Worm (Caenorhabditis elegans) whole organism, L4/young adult: ENCODE results near the gene srw-1.
"Not testable (repeated sequence)": the region's sequence is repeated elsewhere in the genome, so short reads cannot be mapped to it uniquely, and the experiment has no call there.

ENCODE experiments used
- W03F9.2 ChIP-seq: fragments of 150-350 bp; optimal IDR thresholded peaks from 2 replicates; lab custom pipeline; 2014; ENCODE audit warnings: missing biosample characterization, missing genetic modification characterization
- dao-5 ChIP-seq: sonication (generic microtip); optimal IDR thresholded peaks from 2 replicates; lab custom pipeline; 2016; ENCODE audit warnings: missing genotype, missing genetic modification characterization, moderate library complexity, missing compliant biosample characterization
- him-1 ChIP-seq: sonication (generic microtip); optimal IDR thresholded peaks from 2 replicates; lab custom pipeline; 2016; ENCODE audit warnings: missing genotype, missing genetic modification reagents, missing genetic modification characterization, missing compliant biosample characterization

srw-1 gene

DNA sequence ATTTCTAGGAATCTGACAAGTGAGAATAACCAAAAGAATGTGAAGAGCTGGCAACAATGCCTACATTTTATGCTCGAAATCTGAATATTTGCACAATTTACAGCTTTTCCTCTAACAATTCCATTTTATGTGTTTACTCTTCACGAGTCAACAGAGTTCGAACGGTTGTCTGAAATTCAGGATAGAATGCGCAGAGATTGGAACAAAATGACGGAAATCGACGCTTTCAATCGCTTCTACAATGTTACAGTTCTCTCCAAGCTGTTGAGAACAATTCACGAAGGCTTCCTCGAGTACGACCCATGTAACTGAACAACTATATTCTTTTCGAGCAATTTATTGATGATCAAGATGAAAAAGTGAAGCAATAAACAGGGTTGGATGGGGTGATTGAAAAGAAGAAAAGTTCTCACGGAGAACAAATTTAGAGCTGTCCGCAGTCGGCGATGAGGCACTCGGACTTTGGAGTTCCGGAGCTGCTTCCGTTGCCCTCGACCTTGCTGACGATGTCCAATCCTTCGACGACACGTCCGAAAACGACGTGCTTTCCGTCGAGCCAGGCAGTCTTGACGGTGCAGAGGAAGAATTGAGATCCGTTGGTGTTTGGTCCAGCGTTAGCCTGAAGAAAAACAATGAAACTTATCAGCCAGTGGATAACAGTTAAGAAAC, 11.7 kb upstream of the srw-1 start, which contains the start of gene Y75B12B.3:
Y75B12B.3 (minus strand) TSS at position 21 of the 669 bp plus-strand sequence.
- TF ChIP-seq dao-5 (tag; lab: Kevin White, UChicago), result no peak
- no peak for TF ChIP-seq W03F9.2 (tag; lab: Kevin White, UChicago)
- no peak for TF ChIP-seq him-1 (tag; lab: Kevin White, UChicago)

DNA sequence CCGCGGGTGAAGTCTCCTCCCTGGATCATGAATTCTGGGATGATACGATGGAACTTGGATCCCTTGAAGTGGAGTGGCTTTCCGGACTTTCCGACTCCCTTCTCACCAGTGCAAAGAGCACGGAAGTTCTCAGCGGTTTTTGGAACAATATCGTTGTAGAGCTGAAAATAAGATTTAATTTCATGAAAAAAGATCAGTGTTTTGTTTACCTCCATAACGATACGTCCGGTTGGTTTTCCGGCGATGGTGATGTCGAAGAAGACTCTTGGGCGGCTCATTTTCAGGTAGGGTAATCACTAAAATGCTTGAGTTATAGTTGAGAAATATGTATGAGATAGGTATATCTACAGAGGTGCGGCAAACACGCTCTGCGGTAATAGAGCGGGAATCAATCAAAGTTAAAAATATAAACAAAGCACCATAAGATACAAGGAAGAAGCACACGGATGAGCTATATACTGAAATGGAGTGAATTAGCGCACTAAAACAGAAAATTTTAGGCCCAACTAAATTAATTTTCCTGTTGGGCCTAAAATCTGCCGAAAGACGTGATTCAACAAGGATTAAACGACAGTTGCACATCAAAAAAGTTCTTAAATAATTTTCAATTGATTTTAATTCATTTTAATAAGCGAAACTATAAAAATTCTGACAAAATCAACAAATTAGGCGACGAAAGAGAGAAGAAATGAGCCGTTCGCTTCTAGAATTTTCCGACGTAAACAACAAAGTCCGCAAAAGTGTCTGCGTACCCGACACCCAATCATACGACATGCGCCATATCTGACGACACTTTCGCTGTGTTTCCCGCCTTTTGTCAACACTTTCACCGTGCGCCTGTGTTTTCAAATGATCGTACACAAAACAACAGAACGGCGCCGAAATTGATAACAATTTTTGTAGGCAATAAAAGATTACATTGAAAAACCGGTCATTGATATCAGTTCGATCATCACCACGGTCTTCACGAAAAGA, 10.7 kb upstream of the srw-1 start, which contains the start of the genes cyn-7 and bath-36:
cyn-7 (minus strand) TSS at position 296 of the 975 bp plus-strand sequence.
bath-36 (plus strand) TSS at position 806 of the 975 bp plus-strand sequence.
- TF ChIP-seq him-1 (tag; lab: Kevin White, UChicago) (no peak), W03F9.2 (tag; lab: Kevin White, UChicago) (peak; percentile 51), dao-5 (tag; lab: Kevin White, UChicago) (no peak)

DNA sequence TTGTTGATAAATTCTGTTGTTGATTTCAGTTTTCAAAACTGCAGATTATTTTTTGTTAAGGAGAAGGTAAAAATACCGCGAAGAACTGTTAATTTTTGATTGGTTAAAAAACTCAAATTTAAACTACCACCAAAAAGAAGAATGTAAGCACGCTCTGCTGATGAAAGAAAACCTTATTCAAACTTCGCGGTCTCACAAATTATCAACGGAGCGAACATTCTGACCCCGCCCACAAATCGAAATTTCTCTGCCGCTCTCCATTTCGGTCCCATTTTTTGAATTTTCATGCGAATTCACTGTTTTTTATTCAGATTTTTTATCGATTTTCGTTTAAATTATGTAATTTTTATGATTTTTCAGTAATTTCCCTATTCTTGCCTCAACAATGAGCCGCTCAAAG, 8.5 kb upstream of the srw-1 start, which contains the start of gene cyn-3:
cyn-3 (plus strand) TSS at position 361 of the 400 bp plus-strand sequence.
- TF ChIP-seq W03F9.2 (tag; lab: Kevin White, UChicago) (peak; percentile 92), dao-5 (tag; lab: Kevin White, UChicago) (no peak)

DNA sequence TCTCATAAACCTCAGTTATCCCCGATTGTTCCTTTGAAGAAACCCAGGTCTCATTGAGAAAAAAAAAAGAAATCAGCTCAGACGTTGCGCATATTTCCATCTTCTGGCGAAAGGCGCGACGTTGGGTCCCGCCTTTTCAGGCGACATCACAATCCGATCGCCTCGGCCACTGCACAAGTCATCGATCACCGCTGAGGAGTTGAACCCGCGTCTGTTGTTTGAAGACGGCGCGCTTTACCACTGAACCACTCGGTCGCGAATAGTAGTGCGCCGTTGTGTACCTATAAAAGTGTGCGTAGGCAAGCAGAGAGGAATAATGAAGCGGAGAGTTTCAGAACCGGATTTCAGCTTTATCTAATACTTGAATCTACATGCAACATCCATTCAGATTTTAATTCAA, 7.2 kb upstream of the srw-1 start, which contains the start of gene Y75B12B.11:
Y75B12B.11 (plus strand) TSS at position 394 of the 400 bp plus-strand sequence.
- TF ChIP-seq him-1 (tag; lab: Kevin White, UChicago) (no peak), dao-5 (tag; lab: Kevin White, UChicago) (peak; percentile 95), W03F9.2 (tag; lab: Kevin White, UChicago) (peak; percentile 43)

DNA sequence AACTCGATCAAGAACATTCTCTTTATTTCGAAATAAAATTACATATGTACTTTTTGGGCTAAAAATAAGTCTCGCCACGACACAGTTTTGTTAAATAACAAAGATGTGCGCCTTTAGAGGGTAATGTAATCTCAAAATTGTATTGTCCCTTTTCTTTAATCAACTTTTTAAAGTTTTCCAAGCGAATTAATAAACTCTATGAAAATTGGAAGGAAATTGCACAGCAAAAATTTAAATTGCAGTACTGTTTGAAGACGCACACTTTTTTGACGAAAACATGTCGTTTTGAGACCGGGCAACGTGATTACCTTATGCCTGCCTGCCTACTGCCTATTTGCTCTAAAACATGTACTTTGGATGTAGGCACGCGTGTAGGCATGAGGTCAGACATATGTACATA, 6.1 kb upstream of the srw-1 start:
- TF ChIP-seq W03F9.2 (tag; lab: Kevin White, UChicago) (no peak), dao-5 (tag; lab: Kevin White, UChicago) (no peak), him-1 (tag; lab: Kevin White, UChicago) (no peak)

DNA sequence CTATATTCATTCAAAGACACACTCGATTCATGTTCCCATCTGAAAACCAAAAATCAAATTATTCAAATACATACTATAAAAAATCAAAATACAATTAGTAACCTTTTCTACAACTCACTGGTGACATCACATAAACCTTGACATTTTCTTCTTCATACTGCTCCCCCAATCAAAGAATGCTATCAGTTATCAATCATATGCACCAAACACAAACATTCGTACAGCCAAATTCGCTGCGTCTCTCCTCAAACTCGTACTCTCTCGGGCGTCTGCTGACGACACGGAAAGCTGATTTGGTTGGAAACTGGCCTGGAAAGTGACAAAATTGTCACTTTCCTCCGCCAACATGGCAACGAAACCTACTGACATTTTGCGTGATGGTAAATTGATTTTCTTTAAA, 5.7 kb upstream of the srw-1 start, which contains the start of gene plc-2:
plc-2 (plus strand) TSS at position 196 of the 400 bp plus-strand sequence.
- no peak for TF ChIP-seq him-1 (tag; lab: Kevin White, UChicago)
- no peak for TF ChIP-seq dao-5 (tag; lab: Kevin White, UChicago)
- no peak for TF ChIP-seq W03F9.2 (tag; lab: Kevin White, UChicago)

DNA sequence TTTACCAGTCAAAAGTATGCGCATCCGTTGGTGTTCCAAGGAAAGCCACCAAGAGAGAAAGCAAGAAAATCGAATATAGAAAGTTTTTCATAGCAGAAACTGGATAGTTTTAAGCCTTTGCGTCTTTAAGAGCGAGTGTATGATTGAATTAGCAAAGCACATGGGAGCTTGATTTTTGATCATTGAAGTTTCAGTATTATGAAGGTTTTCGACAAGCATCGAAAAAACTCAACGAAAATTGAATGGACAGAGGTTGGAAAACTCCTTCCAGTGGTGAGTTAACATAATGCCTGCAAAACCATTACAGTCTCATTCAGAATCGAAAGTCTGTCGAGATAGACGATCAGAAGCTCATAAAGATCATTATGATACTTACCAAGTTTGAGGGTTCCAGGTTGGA, 4.1 kb upstream of the srw-1 start, which contains the start of gene Y75B12B.13:
Y75B12B.13 (minus strand) TSS at position 101 of the 400 bp plus-strand sequence.
- TF ChIP-seq W03F9.2 (tag; lab: Kevin White, UChicago) (no peak), dao-5 (tag; lab: Kevin White, UChicago) (no peak), him-1 (tag; lab: Kevin White, UChicago) (no peak)

DNA sequence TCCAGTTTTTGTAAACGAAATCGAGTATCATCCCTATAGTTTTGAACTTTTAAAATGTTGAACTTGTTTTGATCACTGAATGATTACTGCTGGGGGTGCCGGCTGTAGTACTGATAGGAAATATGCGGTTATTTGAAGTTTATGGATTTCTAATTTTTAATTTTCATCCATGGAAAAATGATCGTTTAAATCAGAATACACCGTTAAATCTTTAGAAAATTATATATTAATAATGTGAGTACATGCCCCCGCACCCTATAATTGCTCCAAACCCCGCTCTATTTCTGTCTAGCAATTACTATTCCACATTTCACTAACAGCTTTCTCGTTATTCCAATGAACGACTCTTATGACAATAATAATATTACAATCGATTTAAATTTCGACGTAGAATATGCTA, 1.7 kb downstream of the srw-1 start, which contains the start of gene Y75B12B.10:
Y75B12B.10 (plus strand) TSS at position 301 of the 400 bp plus-strand sequence.
- TF ChIP-seq W03F9.2 (tag; lab: Kevin White, UChicago) (no peak), dao-5 (tag; lab: Kevin White, UChicago) (no peak), him-1 (tag; lab: Kevin White, UChicago) (no peak)

DNA sequence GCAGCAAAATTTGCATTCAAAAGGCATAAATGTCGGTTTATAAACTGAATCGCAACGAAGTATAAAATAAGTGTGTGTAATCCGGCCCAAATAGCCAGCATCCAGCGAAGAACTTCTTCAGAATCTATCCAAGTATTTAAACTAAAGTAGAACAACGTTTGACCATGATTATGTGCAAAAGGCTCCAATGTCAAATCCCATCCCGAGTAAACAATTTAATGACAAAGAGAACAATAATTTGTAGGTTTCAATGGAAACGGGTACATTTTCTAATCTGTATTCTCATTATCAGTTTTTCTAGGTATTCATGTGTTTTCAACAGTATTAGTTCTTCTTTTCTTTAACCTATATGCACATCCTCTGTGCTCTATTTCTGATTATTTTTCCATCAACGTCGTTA, 9.6 kb downstream of the srw-1 start, which contains the start of gene C41G6.12:
C41G6.12 (minus strand) TSS at position 101 of the 400 bp plus-strand sequence.
- not testable (repeated sequence) for TF ChIP-seq W03F9.2, dao-5, him-1 (tag; lab: Kevin White, UChicago)

DNA sequence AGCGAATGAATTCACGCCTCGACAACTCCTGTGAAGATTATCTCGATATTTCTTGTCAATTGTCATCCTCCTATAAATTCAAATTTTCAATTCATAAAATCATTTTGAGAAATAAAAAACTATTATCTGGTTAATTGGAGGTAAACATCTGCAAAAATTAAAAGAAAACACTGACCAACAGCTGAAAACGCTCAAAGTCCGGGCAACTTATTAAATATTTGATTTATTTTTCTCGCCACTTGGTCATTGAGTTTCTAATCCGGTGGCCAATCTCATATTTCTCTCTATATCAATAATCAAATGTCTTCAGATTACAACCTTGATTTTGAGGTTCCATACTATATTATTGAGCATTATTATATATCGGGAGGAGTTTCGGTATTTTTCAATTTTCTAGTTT, 13.8 kb downstream of the srw-1 start, which contains the start of gene sri-24:
sri-24 (plus strand) TSS at position 301 of the 400 bp plus-strand sequence.
- not testable (repeated sequence) for TF ChIP-seq W03F9.2, dao-5, him-1 (tag; lab: Kevin White, UChicago)

DNA sequence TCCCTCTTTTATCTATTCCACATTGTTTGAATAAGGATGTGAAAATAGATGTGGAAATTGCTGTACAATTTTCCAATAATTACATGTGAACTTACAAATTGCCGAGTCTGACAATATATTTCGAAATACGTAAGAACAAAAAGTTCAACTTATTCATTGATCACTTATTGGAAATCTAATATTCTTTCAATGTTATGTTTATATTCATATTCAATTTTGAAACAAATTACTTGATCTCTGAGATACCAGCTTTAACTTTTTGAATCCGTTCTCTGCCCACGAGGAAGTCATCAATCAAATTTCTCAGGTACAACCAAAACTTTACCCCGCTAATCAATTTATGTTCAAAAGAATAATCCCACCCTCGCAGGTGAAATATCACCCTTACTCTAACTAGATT, 17.1 kb downstream of the srw-1 start, which contains the start of gene sri-26:
sri-26 (plus strand) TSS at position 301 of the 400 bp plus-strand sequence.
- not testable (repeated sequence) for TF ChIP-seq him-1, dao-5, W03F9.2 (tag; lab: Kevin White, UChicago)

DNA sequence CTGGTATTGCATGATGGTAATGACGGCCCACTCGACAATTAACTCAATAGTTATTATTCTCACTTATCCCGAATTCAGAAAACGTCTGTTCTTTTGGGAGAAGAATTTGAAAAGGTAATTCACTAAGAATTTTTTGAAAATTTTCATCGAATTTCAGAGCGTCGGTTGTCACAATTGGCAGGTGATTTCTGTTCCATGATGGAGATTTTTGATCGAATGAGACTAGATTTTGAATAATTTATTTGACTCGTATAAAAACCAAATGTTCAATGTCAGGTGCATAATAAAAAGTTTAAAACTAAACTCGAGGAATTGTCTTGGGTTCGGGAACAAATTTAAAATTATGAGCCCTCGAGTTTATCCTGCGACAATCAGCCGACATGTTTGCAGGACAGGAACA, 18.6 kb downstream of the srw-1 start, which contains the start of gene sri-25:
sri-25 (plus strand) TSS at position 301 of the 400 bp plus-strand sequence.
- TF ChIP-seq him-1 (tag; lab: Kevin White, UChicago) (no peak), W03F9.2 (tag; lab: Kevin White, UChicago) (no peak), dao-5 (tag; lab: Kevin White, UChicago) (no peak)
